Fruit fly (Drosophila melanogaster): ENCODE measurements around the gene abo.
A peak's percentile ranks its signal among the peaks of the same experiment; 100 is the strongest.

The abo gene

dm6 chr2L:11016695-11017094 lies 41.6 kb upstream of the abo start, which contains the start of gene CG14913:
TSS of gene CG14913 (plus strand) at chr2L:11016995.
- no peak for TF ChIP-seq woc (GFP tag; optimal IDR thresholded peaks at IDR 0.05)
- TF ChIP-seq OdsH (GFP tag; optimal IDR thresholded peaks at IDR 0.05): no peak
- no peak for TF ChIP-seq jim (GFP tag; optimal IDR thresholded peaks at IDR 0.05)
- no peak for TF ChIP-seq sage (GFP tag; optimal IDR thresholded peaks at IDR 0.05)
- TF ChIP-seq Rel (GFP tag; optimal IDR thresholded peaks at IDR 0.05): no peak
- TF ChIP-seq Rel (tag; optimal IDR thresholded peaks at IDR 0.05): no peak
- no peak for TF ChIP-seq dmrt93B (GFP tag; optimal IDR thresholded peaks at IDR 0.05)
- TF ChIP-seq Vsx2 (GFP tag; optimal IDR thresholded peaks at IDR 0.05; ENCODE audit: partially characterized antibody): no peak
- no peak for TF ChIP-seq Hnf4 (GFP tag; optimal IDR thresholded peaks at IDR 0.05)

dm6 chr2L:11015320-11015719 lies 40.2 kb upstream of the abo start, which contains the start of gene Acp32CD:
TSS of gene Acp32CD (plus strand) at chr2L:11015620.
- TF ChIP-seq pan (optimal IDR thresholded peaks at IDR 0.05): no peak
- no peak for TF ChIP-seq Dif (GFP tag; optimal IDR thresholded peaks at IDR 0.05; ENCODE audit: partially characterized antibody)
- no peak for TF ChIP-seq Mio (GFP tag; optimal IDR thresholded peaks at IDR 0.05)
- no peak for TF ChIP-seq ey (GFP tag; optimal IDR thresholded peaks at IDR 0.05)
- no peak for TF ChIP-seq Dfd (GFP tag; optimal IDR thresholded peaks at IDR 0.05)
- TF ChIP-seq dmrt93B (GFP tag; optimal IDR thresholded peaks at IDR 0.05): no peak
- TF ChIP-seq Jra (GFP tag; optimal IDR thresholded peaks at IDR 0.05): no peak
- TF ChIP-seq psq (GFP tag; optimal IDR thresholded peaks at IDR 0.05): no peak
- no peak for TF ChIP-seq woc (GFP tag; optimal IDR thresholded peaks at IDR 0.05)
- no peak for TF ChIP-seq OdsH (GFP tag; optimal IDR thresholded peaks at IDR 0.05)
- no peak for TF ChIP-seq dsf (GFP tag; optimal IDR thresholded peaks at IDR 0.05; ENCODE audit: borderline replicate concordance)
- no peak for TF ChIP-seq br (GFP tag; optimal IDR thresholded peaks at IDR 0.05)
- no peak for TF ChIP-seq lola (GFP tag; optimal IDR thresholded peaks at IDR 0.05)
- no peak for TF ChIP-seq sage (GFP tag; optimal IDR thresholded peaks at IDR 0.05)
- no peak for TF ChIP-seq Sp1 (GFP tag; optimal IDR thresholded peaks at IDR 0.05)
- no peak for TF ChIP-seq sv (GFP tag; optimal IDR thresholded peaks at IDR 0.05)
- no peak for TF ChIP-seq Vsx2 (GFP tag; optimal IDR thresholded peaks at IDR 0.05; ENCODE audit: partially characterized antibody)
- no peak for TF ChIP-seq usp (GFP tag; optimal IDR thresholded peaks at IDR 0.05)
- TF ChIP-seq h (GFP tag; optimal IDR thresholded peaks at IDR 0.05): no peak

DNA sequence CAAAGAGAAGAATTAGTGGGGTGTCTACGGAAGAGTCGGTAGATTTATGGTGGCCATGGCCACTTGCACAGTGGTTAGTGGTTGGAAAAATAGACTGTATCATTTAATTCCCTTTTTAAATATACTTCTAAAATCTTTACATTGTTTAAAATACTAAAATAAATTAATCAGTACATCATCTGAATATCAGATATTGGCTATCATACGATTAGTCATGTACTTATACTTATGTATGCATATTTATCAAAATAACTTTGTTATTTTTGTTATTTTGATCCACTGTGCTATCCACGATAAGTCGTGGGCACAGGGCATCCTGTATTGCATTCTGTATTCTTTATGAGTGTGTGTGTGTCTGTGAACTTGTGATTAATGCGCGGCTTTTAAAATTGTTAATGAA lies 39.6 kb upstream of the abo start:
- no peak for TF ChIP-seq Jra (GFP tag; optimal IDR thresholded peaks at IDR 0.05)
- no peak for TF ChIP-seq Hr83 (GFP tag; optimal IDR thresholded peaks at IDR 0.05; ENCODE audit: poor library complexity, severe bottlenecking)
- TF ChIP-seq dmrt93B (GFP tag; optimal IDR thresholded peaks at IDR 0.05): no peak
- TF ChIP-seq tai (GFP tag; optimal IDR thresholded peaks at IDR 0.05): no peak
- TF ChIP-seq usp (GFP tag; optimal IDR thresholded peaks at IDR 0.05): no peak
- TF ChIP-seq CrebA (GFP tag; optimal IDR thresholded peaks at IDR 0.05; ENCODE audit: borderline replicate concordance): no peak
- TF ChIP-seq dsf (GFP tag; optimal IDR thresholded peaks at IDR 0.05; ENCODE audit: borderline replicate concordance): no peak
- no peak for TF ChIP-seq sv (GFP tag; optimal IDR thresholded peaks at IDR 0.05)
- no peak for TF ChIP-seq GATAd (GFP tag; optimal IDR thresholded peaks at IDR 0.05)
- TF ChIP-seq sage (GFP tag; optimal IDR thresholded peaks at IDR 0.05): no peak
- no peak for TF ChIP-seq Vsx2 (GFP tag; optimal IDR thresholded peaks at IDR 0.05; ENCODE audit: partially characterized antibody)
- TF ChIP-seq ey (GFP tag; optimal IDR thresholded peaks at IDR 0.05): peak; percentile 7
- peak; percentile 16 for TF ChIP-seq Sp1 (GFP tag; optimal IDR thresholded peaks at IDR 0.05)
- TF ChIP-seq Hr78 (GFP tag; optimal IDR thresholded peaks at IDR 0.05): no peak
- no peak for TF ChIP-seq jim (GFP tag; optimal IDR thresholded peaks at IDR 0.05)
- TF ChIP-seq fru (GFP tag; optimal IDR thresholded peaks at IDR 0.05): peak; percentile 23
- no peak for TF ChIP-seq dl (GFP tag; optimal IDR thresholded peaks at IDR 0.05; ENCODE audit: insufficient read depth in 1 of 2, partially characterized antibody in 2 of 2)
- TF ChIP-seq CG32264 (GFP tag; optimal IDR thresholded peaks at IDR 0.05): no peak
- TF ChIP-seq Mio (GFP tag; optimal IDR thresholded peaks at IDR 0.05): no peak
- peak in 1 of 2 experiments; percentile 14 for TF ChIP-seq foxo (GFP tag; optimal IDR thresholded peaks at IDR 0.05)
- TF ChIP-seq lola (GFP tag; optimal IDR thresholded peaks at IDR 0.05): no peak
- no peak for TF ChIP-seq br (GFP tag; optimal IDR thresholded peaks at IDR 0.05)
- peak; percentile 1 for TF ChIP-seq rgr (GFP tag; optimal IDR thresholded peaks at IDR 0.05)
- peak; percentile 39 for TF ChIP-seq HLH106 (tag; optimal IDR thresholded peaks at IDR 0.05)
- no peak for TF ChIP-seq Dif (GFP tag; optimal IDR thresholded peaks at IDR 0.05; ENCODE audit: partially characterized antibody)
- no peak for TF ChIP-seq brk (GFP tag; optimal IDR thresholded peaks at IDR 0.05)
- TF ChIP-seq CG9705 (GFP tag; optimal IDR thresholded peaks at IDR 0.05): no peak
- no peak for TF ChIP-seq N (GFP tag; optimal IDR thresholded peaks at IDR 0.05)
- TF ChIP-seq Dfd (GFP tag; optimal IDR thresholded peaks at IDR 0.05): no peak
- no peak for TF ChIP-seq pan (optimal IDR thresholded peaks at IDR 0.05)
- no peak for TF ChIP-seq Hnf4 (GFP tag; optimal IDR thresholded peaks at IDR 0.05)
- TF ChIP-seq Rel (GFP tag; optimal IDR thresholded peaks at IDR 0.05): no peak
- TF ChIP-seq Rel (tag; optimal IDR thresholded peaks at IDR 0.05): no peak
- peak; percentile 1 for TF ChIP-seq h (GFP tag; optimal IDR thresholded peaks at IDR 0.05)
- peak; percentile 49 for TF ChIP-seq OdsH (GFP tag; optimal IDR thresholded peaks at IDR 0.05)
- no peak for TF ChIP-seq Abd-B (GFP tag; optimal IDR thresholded peaks at IDR 0.05)
- TF ChIP-seq psq (GFP tag; optimal IDR thresholded peaks at IDR 0.05): no peak
- TF ChIP-seq woc (GFP tag; optimal IDR thresholded peaks at IDR 0.05): no peak

Measured in whole organism, wandering third instar larva.